Fruit fly (Drosophila melanogaster) whole organism, embryonic: ENCODE measurements around the gene Dis3.
A peak's percentile ranks its signal among the peaks of the same experiment; 100 is the strongest.

ENCODE experiments used
- Abd-B ChIP-seq: fragments of 200-800 bp; sonication (Bioruptor generic); optimal IDR thresholded peaks from 2 replicates; lab custom pipeline; 2018; ENCODE audit warnings: missing biosample characterization, mild to moderate bottlenecking, missing genetic modification characterization, moderate library complexity
- Atf6 ChIP-seq: fragments of 200-800 bp; sonication (Bioruptor generic); IDR thresholded peaks from 2 replicates; pipeline ENCODE4 v1.3.6; 2022; ENCODE audit warnings: missing biosample characterization, missing genetic modification characterization
- CG10462 ChIP-seq: fragments of 200-800 bp; sonication (Bioruptor generic); optimal IDR thresholded peaks from 2 replicates; lab custom pipeline; 2016; ENCODE audit warnings: missing biosample characterization, missing genetic modification characterization
- CG10979 ChIP-seq: fragments of 200-800 bp; sonication (Bioruptor generic); optimal IDR thresholded peaks from 2 replicates; lab custom pipeline; 2018; ENCODE audit warnings: missing biosample characterization, mild to moderate bottlenecking, missing genetic modification characterization, moderate library complexity
- CG11247 ChIP-seq: fragments of 200-800 bp; sonication (Bioruptor generic); IDR thresholded peaks from 2 replicates; pipeline ENCODE4 v1.3.6; 2022; ENCODE audit warnings: missing biosample characterization, missing genetic modification characterization
- CG11504 ChIP-seq: fragments of 200-800 bp; sonication (Bioruptor generic); optimal IDR thresholded peaks from 3 replicates; lab custom pipeline; 2019; ENCODE audit warnings: missing biosample characterization, mild to moderate bottlenecking, missing genetic modification characterization, moderate library complexity
- CG17568 ChIP-seq: fragments of 200-800 bp; sonication (Bioruptor generic); optimal IDR thresholded peaks from 2 replicates; lab custom pipeline; 2018; ENCODE audit warnings: missing biosample characterization, mild to moderate bottlenecking, missing genetic modification characterization, moderate library complexity
- CG18764 ChIP-seq: fragments of 200-800 bp; sonication (Bioruptor generic); optimal IDR thresholded peaks from 3 replicates; lab custom pipeline; 2016; ENCODE audit warnings: missing biosample characterization, missing genetic modification characterization
- CG2116 ChIP-seq: fragments of 200-800 bp; sonication (Bioruptor generic); optimal IDR thresholded peaks from 3 replicates; lab custom pipeline; 2018; ENCODE audit warnings: missing biosample characterization, mild to moderate bottlenecking, missing genetic modification characterization
- CG4820 ChIP-seq: fragments of 200-800 bp; sonication (Bioruptor generic); optimal IDR thresholded peaks from 3 replicates; lab custom pipeline; 2016; ENCODE audit warnings: missing biosample characterization, missing genetic modification characterization
- CG7839 ChIP-seq: fragments of 200-800 bp; sonication (Bioruptor generic); optimal IDR thresholded peaks from 3 replicates; lab custom pipeline; 2018; ENCODE audit warnings: missing biosample characterization, mild to moderate bottlenecking, missing genetic modification characterization, moderate library complexity
- CkIIα-i1 ChIP-seq: fragments of 200-800 bp; sonication (Bioruptor generic); IDR thresholded peaks from 2 replicates; pipeline ENCODE4 v1.3.6; 2022; ENCODE audit warnings: missing biosample characterization, missing genetic modification characterization
- Dbx ChIP-seq: fragments of 200-800 bp; sonication (Bioruptor generic); IDR thresholded peaks from 3 replicates; pipeline ENCODE4 v1.3.6; 2022; ENCODE audit warnings: missing biosample characterization, missing genetic modification characterization
- Dfd ChIP-seq, 2 experiments: fragments of >200 bp; optimal IDR thresholded peaks; 2 replicates each; lab custom pipeline; 2017; ENCODE audit warnings: missing biosample characterization in 2 of 2, missing genetic modification characterization in 2 of 2
- Dip3 ChIP-seq: fragments of 200-800 bp; sonication (Bioruptor generic); optimal IDR thresholded peaks from 3 replicates; lab custom pipeline; 2016; ENCODE audit warnings: missing biosample characterization, missing genetic modification characterization
- Lhr ChIP-seq: fragments of 200-800 bp; sonication (Bioruptor generic); optimal IDR thresholded peaks from 3 replicates; lab custom pipeline; 2017; ENCODE audit warnings: mild to moderate bottlenecking, missing biosample characterization, missing genetic modification reagents, missing genetic modification characterization
- MTF-1 ChIP-seq: fragments of 200-800 bp; sonication (Bioruptor generic); optimal IDR thresholded peaks from 2 replicates; lab custom pipeline; 2018; ENCODE audit warnings: missing biosample characterization, mild to moderate bottlenecking, missing genetic modification characterization, borderline replicate concordance
- Mes4 ChIP-seq: fragments of 200-800 bp; sonication (Bioruptor generic); optimal IDR thresholded peaks from 2 replicates; lab custom pipeline; 2016; ENCODE audit warnings: missing biosample characterization, missing genetic modification characterization
- NC2β ChIP-seq: fragments of 200-800 bp; sonication (Bioruptor generic); optimal IDR thresholded peaks from 2 replicates; lab custom pipeline; 2016; ENCODE audit warnings: missing biosample characterization, missing genetic modification characterization
- Neu2 ChIP-seq: fragments of 200-800 bp; sonication (Bioruptor generic); optimal IDR thresholded peaks from 3 replicates; lab custom pipeline; 2016; ENCODE audit warnings: missing biosample characterization, missing genetic modification characterization, borderline replicate concordance
- Oaz ChIP-seq: fragments of 200-800 bp; sonication (Bioruptor generic); IDR thresholded peaks from 2 replicates; pipeline ENCODE4 v1.3.6; 2022; ENCODE audit warnings: missing biosample characterization, missing genetic modification characterization
- PHDP ChIP-seq: fragments of 200-800 bp; sonication (Bioruptor generic); optimal IDR thresholded peaks from 3 replicates; lab custom pipeline; 2018; ENCODE audit warnings: missing biosample characterization, mild to moderate bottlenecking, missing genetic modification characterization, moderate library complexity
- Ravus ChIP-seq: fragments of 200-800 bp; sonication (Bioruptor generic); IDR thresholded peaks from 2 replicates; pipeline ENCODE4 v1.3.6; 2022; ENCODE audit warnings: missing biosample characterization, missing genetic modification characterization
- bowl ChIP-seq: fragments of 200-800 bp; sonication (Bioruptor generic); IDR thresholded peaks from 2 replicates; pipeline ENCODE4 v1.3.6; 2022; ENCODE audit warnings: missing biosample characterization, missing genetic modification characterization
- cato ChIP-seq: fragments of 200-800 bp; sonication (Bioruptor generic); optimal IDR thresholded peaks from 2 replicates; lab custom pipeline; 2016; ENCODE audit warnings: missing biosample characterization, missing genetic modification characterization, borderline replicate concordance
- cwo ChIP-seq: fragments of 200-800 bp; sonication (Bioruptor generic); optimal IDR thresholded peaks from 3 replicates; lab custom pipeline; 2017; ENCODE audit warnings: missing biosample characterization, missing genetic modification characterization, mild to moderate bottlenecking, moderate library complexity, missing genetic modification reagents
- dpn ChIP-seq, 2 experiments: fragments of 200-800 bp; sonication (Bioruptor generic); optimal IDR thresholded peaks; 3 replicates each; lab custom pipeline; 2016; ENCODE audit warnings: missing biosample characterization in 2 of 2, missing genetic modification characterization in 2 of 2
- en ChIP-seq: fragments of 200-800 bp; sonication (Bioruptor generic); optimal IDR thresholded peaks from 2 replicates; lab custom pipeline; 2016; ENCODE audit warnings: missing biosample characterization, missing genetic modification characterization
- exex ChIP-seq: fragments of 200-800 bp; sonication (Bioruptor generic); optimal IDR thresholded peaks from 4 replicates; lab custom pipeline; 2018; ENCODE audit warnings: missing biosample characterization, mild to moderate bottlenecking, missing genetic modification characterization, moderate library complexity
- fd102C ChIP-seq: fragments of 200-800 bp; sonication (Bioruptor generic); optimal IDR thresholded peaks from 2 replicates; lab custom pipeline; 2018; ENCODE audit warnings: missing biosample characterization, mild to moderate bottlenecking, missing genetic modification characterization, moderate library complexity
- fru ChIP-seq: fragments of >200 bp; optimal IDR thresholded peaks from 2 replicates; lab custom pipeline; 2017
- gce ChIP-seq: fragments of 200-800 bp; sonication (Bioruptor generic); IDR thresholded peaks from 3 replicates; pipeline ENCODE4 v1.3.6; 2022; ENCODE audit warnings: missing biosample characterization, missing genetic modification characterization
- gsb-n ChIP-seq: fragments of 200-800 bp; sonication (Bioruptor generic); optimal IDR thresholded peaks from 3 replicates; lab custom pipeline; 2018; ENCODE audit warnings: missing biosample characterization, mild to moderate bottlenecking, missing genetic modification characterization
- jumu ChIP-seq: fragments of 200-800 bp; sonication (Bioruptor generic); optimal IDR thresholded peaks from 3 replicates; lab custom pipeline; 2016; ENCODE audit warnings: missing biosample characterization, missing genetic modification characterization
- nerfin-2 ChIP-seq: fragments of 200-800 bp; sonication (Bioruptor generic); IDR thresholded peaks from 2 replicates; pipeline ENCODE4 v1.3.6; 2022; ENCODE audit warnings: missing biosample characterization, missing genetic modification characterization; ENCODE audit not compliant: partially characterized antibody
- oc ChIP-seq: fragments of 200-800 bp; sonication (Bioruptor generic); optimal IDR thresholded peaks from 2 replicates; lab custom pipeline; 2018; ENCODE audit warnings: missing biosample characterization, mild to moderate bottlenecking, missing genetic modification characterization, moderate library complexity
- odd ChIP-seq: fragments of 200-800 bp; sonication (Bioruptor generic); optimal IDR thresholded peaks from 2 replicates; lab custom pipeline; 2017; ENCODE audit warnings: missing biosample characterization, mild to moderate bottlenecking, missing genetic modification characterization
- otp ChIP-seq: fragments of 200-800 bp; sonication (Bioruptor generic); IDR thresholded peaks from 3 replicates; pipeline ENCODE4, ENCODE4 v1.3.6; 2022; ENCODE audit warnings: missing biosample characterization, missing genetic modification characterization
- p53 ChIP-seq: fragments of 200-800 bp; sonication (Bioruptor generic); optimal IDR thresholded peaks from 2 replicates; lab custom pipeline; 2016; ENCODE audit warnings: missing biosample characterization, missing genetic modification characterization
- pfk ChIP-seq: fragments of 200-800 bp; sonication (Bioruptor generic); optimal IDR thresholded peaks from 2 replicates; lab custom pipeline; 2018; ENCODE audit warnings: missing biosample characterization, mild to moderate bottlenecking, missing genetic modification characterization, moderate library complexity
- repo ChIP-seq: fragments of 200-800 bp; sonication (Bioruptor generic); optimal IDR thresholded peaks from 2 replicates; lab custom pipeline; 2016; ENCODE audit warnings: missing biosample characterization, missing genetic modification characterization
- rib ChIP-seq: fragments of 200-800 bp; sonication (Bioruptor generic); IDR thresholded peaks from 2 replicates; pipeline ENCODE4 v1.3.6; 2022; ENCODE audit warnings: missing biosample characterization, missing genetic modification characterization
- ro ChIP-seq: fragments of 200-800 bp; sonication (Bioruptor generic); IDR thresholded peaks from 2 replicates; pipeline ENCODE4 v1.3.6; 2022; ENCODE audit warnings: missing biosample characterization, missing genetic modification characterization
- salm ChIP-seq: fragments of 200-800 bp; sonication (Bioruptor generic); optimal IDR thresholded peaks from 2 replicates; lab custom pipeline; 2018; ENCODE audit warnings: missing biosample characterization, mild to moderate bottlenecking, missing genetic modification characterization
- sc ChIP-seq, 3 experiments: fragments of >200 bp in 2 of 3; fragments of 200-800 bp in 1 of 3; sonication (Bioruptor generic) in 1 of 3; optimal IDR thresholded peaks; 2 replicates in 2 of 3; 3 replicates in 1 of 3; lab custom pipeline; 2017; ENCODE audit warnings: mild to moderate bottlenecking in 1 of 3, missing biosample characterization in 1 of 3, missing genetic modification characterization in 1 of 3, missing genetic modification reagents in 1 of 3
- sr ChIP-seq: fragments of 200-800 bp; sonication (Bioruptor generic); IDR thresholded peaks from 3 replicates; pipeline ENCODE4 v1.3.6; 2022; ENCODE audit warnings: missing biosample characterization, missing genetic modification characterization
- stc ChIP-seq: fragments of 200-800 bp; sonication (Bioruptor generic); IDR thresholded peaks from 2 replicates; pipeline ENCODE4 v1.3.6; 2022; ENCODE audit warnings: missing biosample characterization, missing genetic modification characterization
- tgo ChIP-seq: fragments of 200-800 bp; sonication (Bioruptor generic); IDR thresholded peaks from 3 replicates; pipeline ENCODE4 v1.3.6; 2022; ENCODE audit warnings: missing biosample characterization, missing genetic modification characterization
- zfh2 ChIP-seq: fragments of 200-800 bp; sonication (Bioruptor generic); optimal IDR thresholded peaks from 2 replicates; lab custom pipeline; 2016; ENCODE audit warnings: missing biosample characterization, missing genetic modification characterization

Gene Dis3

DNA sequence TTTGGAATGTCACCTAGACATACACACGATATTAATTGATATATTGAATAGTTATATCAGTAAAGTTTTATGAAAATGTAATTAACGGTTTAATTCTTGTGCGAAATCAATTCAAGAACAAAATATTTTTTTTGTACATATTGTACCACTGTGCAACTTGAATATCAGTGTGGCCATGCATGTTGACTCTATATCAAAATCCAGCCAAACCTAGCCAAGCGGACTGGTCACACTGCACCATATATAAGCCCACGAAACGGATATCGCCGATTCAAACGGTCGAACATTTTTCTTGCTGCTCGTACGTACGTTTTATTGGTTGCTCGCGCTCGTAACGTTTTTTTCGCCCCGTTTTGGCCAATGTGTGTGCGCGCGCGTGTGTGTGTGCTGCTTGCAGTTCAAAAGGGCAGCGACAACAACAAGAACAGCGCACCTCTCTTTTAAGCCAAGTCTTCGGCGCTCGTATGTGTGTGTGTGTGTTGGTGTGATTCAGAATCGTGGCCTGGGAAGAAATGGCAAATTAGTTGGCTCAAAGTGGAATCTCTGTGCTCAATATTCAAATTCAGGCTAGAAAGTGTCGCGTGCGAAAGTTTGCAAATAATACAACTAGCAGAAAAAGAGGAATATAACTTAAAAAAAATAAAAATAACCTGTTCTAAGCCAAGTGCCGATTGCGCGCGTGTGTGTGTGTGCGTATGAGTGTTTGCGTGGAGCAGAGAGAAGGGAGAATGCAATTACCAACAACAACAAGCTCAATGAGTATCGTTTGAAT, 38.3 kb upstream of the Dis3 start, which contains the start of gene crb (continued):
- no peak for TF ChIP-seq cato (GFP tag; lab: Kevin White, UChicago)
- peak; percentile 33; the same call in 1 of the 3 replicates for TF ChIP-seq otp (GFP tag; lab: Robert Waterston, UW)
- TF ChIP-seq Abd-B (GFP tag; lab: Kevin White, UChicago), result peak; percentile 17
- TF ChIP-seq Ravus (GFP tag; lab: Robert Waterston, UW), result no peak
- peak; percentile 28 for TF ChIP-seq cwo (GFP tag; lab: Kevin White, UChicago)
- TF ChIP-seq CG11247, result peak; percentile 39; the same call in 1 of the 2 replicates
- TF ChIP-seq Dip3 (GFP tag; lab: Kevin White, UChicago), result peak; percentile 38
- peak; percentile 36 for TF ChIP-seq CG17568
- peak; percentile 72 for TF ChIP-seq NC2β (GFP tag; lab: Kevin White, UChicago)
- TF ChIP-seq CkIIα-i1, result no peak
- TF ChIP-seq Oaz (GFP tag; lab: Robert Waterston, UW), result no peak
- TF ChIP-seq Neu2, result peak; percentile 5
- TF ChIP-seq repo (GFP tag; lab: Kevin White, UChicago), result peak; percentile 19
- TF ChIP-seq dpn (GFP tag; optimal IDR thresholded peaks at IDR 0.05; lab: Kevin White, UChicago), result peak; percentile 46 to 64
- peak; percentile 35 for TF ChIP-seq CG4820 (GFP tag; lab: Kevin White, UChicago)
- TF ChIP-seq Lhr (GFP tag; lab: Kevin White, UChicago), result peak; percentile 63
- TF ChIP-seq exex (tag; lab: Kevin White, UChicago), result peak; percentile 23
- peak; percentile 43 for TF ChIP-seq odd (GFP tag; lab: Kevin White, UChicago)
- no peak for TF ChIP-seq ro
- no peak for TF ChIP-seq pfk (GFP tag; lab: Kevin White, UChicago)
- peak; percentile 70; the same call in 1 of the 3 replicates for TF ChIP-seq gce
- peak; percentile 25 for TF ChIP-seq CG10979 (tag; lab: Kevin White, UChicago)
- TF ChIP-seq MTF-1 (GFP tag; lab: Kevin White, UChicago), result peak; percentile 20
- TF ChIP-seq CG10462 (GFP tag; lab: Kevin White, UChicago), result peak; percentile 0
- TF ChIP-seq salm (tag; lab: Kevin White, UChicago), result no peak
- peak; percentile 56 for TF ChIP-seq tgo (GFP tag; lab: Robert Waterston, UW)
- peak; percentile 38; the same call in 1 of the 2 replicates for TF ChIP-seq Atf6 (GFP tag; lab: Robert Waterston, UW)
- peak; percentile 80 for TF ChIP-seq rib (GFP tag; lab: Robert Waterston, UW)
- peak; percentile 45 for TF ChIP-seq gsb-n (tag; lab: Kevin White, UChicago)
- TF ChIP-seq fru (lab: Kevin White, UChicago), result no peak
- peak; percentile 31 for TF ChIP-seq PHDP
- TF ChIP-seq stc (GFP tag; lab: Robert Waterston, UW), result no peak; the same call in 1 of the 2 replicates
- TF ChIP-seq sr, result 0 out of 3 replicates have a peak, but pooled peaks have one; percentile 41
- peak; percentile 37; the same call in 1 of the 2 replicates for TF ChIP-seq nerfin-2 (GFP tag; lab: Robert Waterston, UW)
- TF ChIP-seq p53 (GFP tag; lab: Kevin White, UChicago), result peak; percentile 22
- peak; percentile 55 for TF ChIP-seq CG7839 (tag; lab: Kevin White, UChicago)
- TF ChIP-seq en (GFP tag; lab: Kevin White, UChicago), result no peak
- no peak for TF ChIP-seq CG18764 (GFP tag; lab: Kevin White, UChicago)
- peak; percentile 68; the same call in 2 of the 3 replicates for TF ChIP-seq Dbx (GFP tag; lab: Robert Waterston, UW)
- peak; percentile 48 for TF ChIP-seq CG2116
- no peak for TF ChIP-seq Dfd (GFP tag; optimal IDR thresholded peaks at IDR 0.05; lab: Kevin White, UChicago)
- TF ChIP-seq fd102C, result peak; percentile 30
- peak; percentile 25 for TF ChIP-seq oc
- TF ChIP-seq CG11504, result peak; percentile 60
- peak; percentile 45 for TF ChIP-seq Mes4 (GFP tag; lab: Kevin White, UChicago)
- TF ChIP-seq sc (optimal IDR thresholded peaks at IDR 0.05; lab: Kevin White, UChicago), result no peak
- TF ChIP-seq sc (GFP tag; optimal IDR thresholded peaks at IDR 0.05; lab: Kevin White, UChicago), result no peak
- no peak for TF ChIP-seq bowl (GFP tag; lab: Robert Waterston, UW)
- TF ChIP-seq zfh2 (GFP tag; lab: Kevin White, UChicago), result peak; percentile 35
- TF ChIP-seq jumu (GFP tag; lab: Kevin White, UChicago), result peak; percentile 18
